Fruit fly (Drosophila melanogaster): ENCODE measurements around the gene AsnRS.

Gene AsnRS

dm6 chr2L:19165998-19166397 is 34.2 kb upstream of the AsnRS start:
- no peak for TF ChIP-seq foxo (GFP tag; optimal IDR thresholded peaks at IDR 0.05)
- no peak for TF ChIP-seq dmrt93B (GFP tag; optimal IDR thresholded peaks at IDR 0.05)
- peak; percentile 89 for TF ChIP-seq Myc (optimal IDR thresholded peaks at IDR 0.05)
- TF ChIP-seq Dfd (GFP tag; optimal IDR thresholded peaks at IDR 0.05), result no peak
- TF ChIP-seq dsf (GFP tag; optimal IDR thresholded peaks at IDR 0.05; ENCODE audit: borderline replicate concordance), result no peak
- TF ChIP-seq CG32264 (GFP tag; optimal IDR thresholded peaks at IDR 0.05), result no peak
- TF ChIP-seq HLH106 (tag; optimal IDR thresholded peaks at IDR 0.05), result no peak
- TF ChIP-seq sage (GFP tag; optimal IDR thresholded peaks at IDR 0.05), result no peak
- no peak for TF ChIP-seq jim (GFP tag; optimal IDR thresholded peaks at IDR 0.05)
- TF ChIP-seq Rel (GFP tag; optimal IDR thresholded peaks at IDR 0.05), result no peak
- TF ChIP-seq Rel (tag; optimal IDR thresholded peaks at IDR 0.05), result no peak
- TF ChIP-seq dl (GFP tag; optimal IDR thresholded peaks at IDR 0.05; ENCODE audit: insufficient read depth in 1 of 2, partially characterized antibody in 2 of 2), result no peak
- TF ChIP-seq Mio (GFP tag; optimal IDR thresholded peaks at IDR 0.05), result no peak
- TF ChIP-seq psq (GFP tag; optimal IDR thresholded peaks at IDR 0.05), result no peak
- no peak for TF ChIP-seq lola (GFP tag; optimal IDR thresholded peaks at IDR 0.05)
- no peak for TF ChIP-seq Hr78 (GFP tag; optimal IDR thresholded peaks at IDR 0.05)
- no peak for TF ChIP-seq fru (GFP tag; optimal IDR thresholded peaks at IDR 0.05)
- no peak for TF ChIP-seq tai (GFP tag; optimal IDR thresholded peaks at IDR 0.05)
- TF ChIP-seq ey (GFP tag; optimal IDR thresholded peaks at IDR 0.05), result no peak
- TF ChIP-seq Abd-B (GFP tag; optimal IDR thresholded peaks at IDR 0.05), result no peak
- no peak for TF ChIP-seq Dif (GFP tag; optimal IDR thresholded peaks at IDR 0.05; ENCODE audit: partially characterized antibody)
- no peak for TF ChIP-seq OdsH (GFP tag; optimal IDR thresholded peaks at IDR 0.05)
- TF ChIP-seq N (GFP tag; optimal IDR thresholded peaks at IDR 0.05), result peak; percentile 94
- TF ChIP-seq CG9705 (GFP tag; optimal IDR thresholded peaks at IDR 0.05), result no peak
- peak; percentile 72 for TF ChIP-seq Vsx2 (GFP tag; optimal IDR thresholded peaks at IDR 0.05; ENCODE audit: partially characterized antibody)
- TF ChIP-seq Jra (GFP tag; optimal IDR thresholded peaks at IDR 0.05), result no peak
- peak; percentile 20 for TF ChIP-seq Hr83 (GFP tag; optimal IDR thresholded peaks at IDR 0.05; ENCODE audit: poor library complexity, severe bottlenecking)
- TF ChIP-seq usp (GFP tag; optimal IDR thresholded peaks at IDR 0.05), result no peak
- no peak for TF ChIP-seq br (GFP tag; optimal IDR thresholded peaks at IDR 0.05)
- no peak for TF ChIP-seq h (GFP tag; optimal IDR thresholded peaks at IDR 0.05)
- no peak for TF ChIP-seq rgr (GFP tag; optimal IDR thresholded peaks at IDR 0.05)
- no peak for TF ChIP-seq sv (GFP tag; optimal IDR thresholded peaks at IDR 0.05)
- TF ChIP-seq Sp1 (GFP tag; optimal IDR thresholded peaks at IDR 0.05), result no peak
- no peak for TF ChIP-seq brk (GFP tag; optimal IDR thresholded peaks at IDR 0.05)
- TF ChIP-seq GATAd (GFP tag; optimal IDR thresholded peaks at IDR 0.05), result no peak

DNA sequence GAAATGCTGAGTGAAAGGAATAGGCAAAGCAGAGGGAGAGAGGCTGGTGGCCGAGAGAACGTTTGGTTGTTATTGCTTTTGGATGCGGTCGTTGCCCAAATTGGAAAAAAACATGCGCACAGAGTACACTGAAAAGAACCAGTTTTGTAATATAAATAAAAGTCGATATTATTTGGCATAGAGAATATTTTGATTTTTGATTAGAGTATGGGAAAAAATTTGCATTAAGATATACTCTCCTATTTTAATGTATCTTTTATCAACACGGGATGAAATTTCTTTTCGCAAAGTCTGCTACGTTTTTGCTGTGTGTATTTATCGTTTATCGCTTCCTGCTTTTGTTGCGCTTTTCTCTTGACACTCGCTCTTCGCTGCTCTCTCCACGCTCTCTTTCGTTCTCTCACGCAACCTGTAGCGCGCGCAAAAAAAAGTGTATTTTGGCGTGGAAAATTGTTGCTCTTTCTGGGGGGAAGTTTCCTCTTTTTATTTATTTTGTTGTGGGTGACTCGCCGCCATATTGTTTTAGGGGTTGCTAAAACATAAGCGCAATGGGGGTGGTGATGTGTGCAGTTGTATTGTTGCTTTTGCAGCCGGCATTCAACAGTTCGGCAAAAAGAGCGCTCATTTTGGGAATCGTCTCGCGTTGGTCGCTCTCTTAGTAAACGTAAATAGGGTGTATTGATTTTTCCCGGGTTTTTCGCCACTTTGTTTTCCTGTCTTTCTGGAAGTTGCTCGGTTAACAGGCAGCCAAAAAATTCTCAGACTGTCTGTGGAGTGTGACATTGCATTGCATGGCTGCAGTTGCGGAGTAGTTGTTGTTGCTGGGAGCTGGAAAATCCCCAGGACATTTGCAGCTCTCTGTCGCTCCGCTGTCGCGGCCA is 33.4 kb upstream of the AsnRS start:
- TF ChIP-seq usp (GFP tag; optimal IDR thresholded peaks at IDR 0.05), result no peak
- no peak for TF ChIP-seq Abd-B (GFP tag; optimal IDR thresholded peaks at IDR 0.05)
- TF ChIP-seq Sp1 (GFP tag; optimal IDR thresholded peaks at IDR 0.05), result peak; percentile 92
- no peak for TF ChIP-seq Hr83 (GFP tag; optimal IDR thresholded peaks at IDR 0.05; ENCODE audit: poor library complexity, severe bottlenecking)
- TF ChIP-seq Hnf4 (GFP tag; optimal IDR thresholded peaks at IDR 0.05), result peak; percentile 89
- TF ChIP-seq rgr (GFP tag; optimal IDR thresholded peaks at IDR 0.05), result peak; percentile 96
- no peak for TF ChIP-seq Myc (optimal IDR thresholded peaks at IDR 0.05)
- TF ChIP-seq CrebA (GFP tag; optimal IDR thresholded peaks at IDR 0.05; ENCODE audit: borderline replicate concordance), result no peak
- TF ChIP-seq Hr78 (GFP tag; optimal IDR thresholded peaks at IDR 0.05), result no peak
- TF ChIP-seq sv (GFP tag; optimal IDR thresholded peaks at IDR 0.05), result peak; percentile 95
- peak; percentile 94 for TF ChIP-seq brk (GFP tag; optimal IDR thresholded peaks at IDR 0.05)
- no peak for TF ChIP-seq N (GFP tag; optimal IDR thresholded peaks at IDR 0.05)
- peak; percentile 96 for TF ChIP-seq OdsH (GFP tag; optimal IDR thresholded peaks at IDR 0.05)
- peak; percentile 84 for TF ChIP-seq Jra (GFP tag; optimal IDR thresholded peaks at IDR 0.05)
- TF ChIP-seq HLH106 (tag; optimal IDR thresholded peaks at IDR 0.05), result peak; percentile 91
- TF ChIP-seq psq (GFP tag; optimal IDR thresholded peaks at IDR 0.05), result peak; percentile 92
- TF ChIP-seq br (GFP tag; optimal IDR thresholded peaks at IDR 0.05), result peak; percentile 89
- peak; percentile 89 for TF ChIP-seq tai (GFP tag; optimal IDR thresholded peaks at IDR 0.05)
- TF ChIP-seq foxo (GFP tag; optimal IDR thresholded peaks at IDR 0.05), result peak; percentile 79 to 96
- TF ChIP-seq h (GFP tag; optimal IDR thresholded peaks at IDR 0.05), result peak; percentile 96
- TF ChIP-seq pan (optimal IDR thresholded peaks at IDR 0.05), result no peak
- TF ChIP-seq dl (GFP tag; optimal IDR thresholded peaks at IDR 0.05; ENCODE audit: insufficient read depth in 1 of 2, partially characterized antibody in 2 of 2), result peak; percentile 41 to 42
- peak; percentile 95 for TF ChIP-seq ey (GFP tag; optimal IDR thresholded peaks at IDR 0.05)
- peak; percentile 75 for TF ChIP-seq CG9705 (GFP tag; optimal IDR thresholded peaks at IDR 0.05)
- peak; percentile 97 for TF ChIP-seq fru (GFP tag; optimal IDR thresholded peaks at IDR 0.05)
- TF ChIP-seq Dfd (GFP tag; optimal IDR thresholded peaks at IDR 0.05), result peak; percentile 40
- peak; percentile 89 for TF ChIP-seq woc (GFP tag; optimal IDR thresholded peaks at IDR 0.05)
- peak; percentile 40 for TF ChIP-seq Rel (GFP tag; optimal IDR thresholded peaks at IDR 0.05)
- TF ChIP-seq Rel (tag; optimal IDR thresholded peaks at IDR 0.05), result peak; percentile 51
- TF ChIP-seq Mio (GFP tag; optimal IDR thresholded peaks at IDR 0.05), result no peak
- no peak for TF ChIP-seq lola (GFP tag; optimal IDR thresholded peaks at IDR 0.05)
- TF ChIP-seq jim (GFP tag; optimal IDR thresholded peaks at IDR 0.05), result no peak
- peak; percentile 35 for TF ChIP-seq dsf (GFP tag; optimal IDR thresholded peaks at IDR 0.05; ENCODE audit: borderline replicate concordance)
- TF ChIP-seq Vsx2 (GFP tag; optimal IDR thresholded peaks at IDR 0.05; ENCODE audit: partially characterized antibody), result no peak
- peak; percentile 82 for TF ChIP-seq dmrt93B (GFP tag; optimal IDR thresholded peaks at IDR 0.05)
- peak; percentile 64 for TF ChIP-seq Dif (GFP tag; optimal IDR thresholded peaks at IDR 0.05; ENCODE audit: partially characterized antibody)
- no peak for TF ChIP-seq GATAd (GFP tag; optimal IDR thresholded peaks at IDR 0.05)
- peak; percentile 87 for TF ChIP-seq sage (GFP tag; optimal IDR thresholded peaks at IDR 0.05)
- TF ChIP-seq CG32264 (GFP tag; optimal IDR thresholded peaks at IDR 0.05), result peak; percentile 81

Data from whole organism, wandering third instar larva.